Worm (Caenorhabditis elegans) whole organism, L1 larva: ENCODE results near the gene C11H1.7.

ENCODE experiments used
- C04F5.9 ChIP-seq: sonication (generic microtip); optimal IDR thresholded peaks from 2 replicates; lab custom pipeline; 2016; ENCODE audit warnings: missing genetic modification characterization, missing compliant biosample characterization
- F16B12.6 ChIP-seq: fragments of 150-350 bp; optimal IDR thresholded peaks from 2 replicates; lab custom pipeline; 2014; ENCODE audit warnings: missing biosample characterization, missing genetic modification characterization
- Y116A8C.19 ChIP-seq: sonication (generic microtip); optimal IDR thresholded peaks from 2 replicates; lab custom pipeline; 2016; ENCODE audit warnings: missing compliant biosample characterization, missing genetic modification characterization, borderline replicate concordance
- aha-1 ChIP-seq: fragments of 150-350 bp; optimal IDR thresholded peaks from 2 replicates; lab custom pipeline; 2014; ENCODE audit warnings: missing biosample characterization, missing genetic modification characterization
- ama-1 ChIP-seq: fragments of 150-350 bp; optimal IDR thresholded peaks from 2 replicates; lab custom pipeline; 2014
- ceh-8 ChIP-seq: fragments of 200-800 bp; sonication (Bioruptor generic); optimal IDR thresholded peaks from 2 replicates; lab custom pipeline; 2018; ENCODE audit warnings: mild to moderate bottlenecking, missing genetic modification characterization, moderate library complexity, missing compliant biosample characterization
- ceh-82 ChIP-seq, 3 experiments: fragments of 150-350 bp in 1 of 3; sonication (generic microtip) in 2 of 3; optimal IDR thresholded peaks; 2 replicates each; lab custom pipeline; 2014 to 2017; ENCODE audit warnings: missing biosample characterization in 3 of 3, missing genetic modification characterization in 3 of 3
- ces-1 ChIP-seq: fragments of 150-350 bp; optimal IDR thresholded peaks from 2 replicates; lab custom pipeline; 2014; ENCODE audit warnings: missing biosample characterization, missing genetic modification reagents, missing genetic modification characterization
- dpl-1 ChIP-seq, 3 experiments: fragments of 150-350 bp in 2 of 3; sonication (generic microtip) in 1 of 3; optimal IDR thresholded peaks; 2 replicates each; lab custom pipeline; 2014 to 2017; ENCODE audit warnings: missing biosample characterization in 3 of 3, missing genetic modification characterization in 3 of 3, missing genetic modification reagents in 3 of 3
- efl-1 ChIP-seq, 4 experiments: fragments of 150-350 bp; optimal IDR thresholded peaks in 3 of 4; peaks in 1 of 4; 1 replicate in 1 of 4; 2 replicates in 3 of 4; lab custom pipeline; 2014; ENCODE audit warnings: missing biosample characterization in 2 of 4, missing genetic modification characterization in 2 of 4, missing genetic modification reagents in 2 of 4
- elt-2 ChIP-seq: sonication (generic microtip); optimal IDR thresholded peaks from 2 replicates; lab custom pipeline; 2016; ENCODE audit warnings: missing genetic modification characterization, mild to moderate bottlenecking, inconsistent platforms, missing compliant biosample characterization, missing genetic modification reagents
- elt-3 ChIP-seq, 6 experiments: fragments of 150-350 bp in 1 of 6; sonication (generic microtip); optimal IDR thresholded peaks; 2 replicates each; lab custom pipeline; 2017 to 2018; ENCODE audit warnings: missing biosample characterization in 6 of 6, missing genetic modification characterization in 6 of 6, inconsistent platforms in 1 of 6
- fkh-10 ChIP-seq: sonication (generic microtip); optimal IDR thresholded peaks from 2 replicates; lab custom pipeline; 2017; ENCODE audit warnings: missing biosample characterization, missing genetic modification reagents, missing genetic modification characterization
- fkh-8 ChIP-seq: sonication (generic microtip); optimal IDR thresholded peaks from 2 replicates; lab custom pipeline; 2016; ENCODE audit warnings: mild to moderate bottlenecking, missing genetic modification characterization, missing compliant biosample characterization
- fos-1 ChIP-seq: fragments of 150-350 bp; optimal IDR thresholded peaks from 2 replicates; lab custom pipeline; 2014; ENCODE audit warnings: missing biosample characterization, missing genetic modification characterization
- irx-1 ChIP-seq: sonication (generic microtip); optimal IDR thresholded peaks from 2 replicates; lab custom pipeline; 2016; ENCODE audit warnings: missing genetic modification characterization, missing compliant biosample characterization
- isw-1 ChIP-seq: fragments of 200-800 bp; sonication (Bioruptor generic); IDR thresholded peaks from 2 replicates; pipeline ENCODE4 v1.3.6; 2022; ENCODE audit warnings: missing genetic modification characterization, missing compliant biosample characterization
- lin-14 ChIP-seq: fragments of 200-800 bp; sonication (Bioruptor generic); optimal IDR thresholded peaks from 2 replicates; lab custom pipeline; 2018; ENCODE audit warnings: mild to moderate bottlenecking, missing genetic modification characterization, moderate library complexity, missing compliant biosample characterization
- lin-35 ChIP-seq, 2 experiments: fragments of 150-350 bp; optimal IDR thresholded peaks; 2 replicates each; lab custom pipeline; 2014; ENCODE audit warnings: missing biosample characterization in 2 of 2, missing genetic modification characterization in 2 of 2, missing genetic modification reagents in 2 of 2
- lsy-2 ChIP-seq, 2 experiments: fragments of 150-350 bp; optimal IDR thresholded peaks; 2 replicates each; lab custom pipeline; 2014; ENCODE audit warnings: missing biosample characterization in 2 of 2, missing genetic modification characterization in 2 of 2
- nhr-19 ChIP-seq: fragments of 200-800 bp; sonication (Bioruptor generic); conservative IDR thresholded peaks from 2 replicates; pipeline ENCODE4 v1.3.6; 2022; ENCODE audit warnings: missing genetic modification characterization, missing compliant biosample characterization
- nhr-20 ChIP-seq: sonication (generic microtip); optimal IDR thresholded peaks from 2 replicates; lab custom pipeline; 2016; ENCODE audit warnings: mild to moderate bottlenecking, missing genetic modification characterization, missing compliant biosample characterization
- nhr-47 ChIP-seq: sonication (generic microtip); optimal IDR thresholded peaks from 2 replicates; lab custom pipeline; 2016; ENCODE audit warnings: mild to moderate bottlenecking, missing genetic modification characterization, moderate library complexity, missing compliant biosample characterization
- nhr-71 ChIP-seq: sonication (generic microtip); optimal IDR thresholded peaks from 2 replicates; lab custom pipeline; 2016; ENCODE audit warnings: mild to moderate bottlenecking, missing genetic modification characterization, moderate library complexity, missing compliant biosample characterization
- nhr-85 ChIP-seq: sonication (generic microtip); peaks from one replicate; lab custom pipeline; 2016; ENCODE audit warnings: missing genetic modification characterization, inconsistent platforms, missing compliant biosample characterization
- rnt-1 ChIP-seq: sonication (generic microtip); optimal IDR thresholded peaks from 2 replicates; lab custom pipeline; 2016; ENCODE audit warnings: mild to moderate bottlenecking, missing genetic modification characterization, moderate library complexity, missing compliant biosample characterization
- skn-1 ChIP-seq: fragments of 150-350 bp; optimal IDR thresholded peaks from 2 replicates; lab custom pipeline; 2014; ENCODE audit warnings: missing biosample characterization, missing genetic modification characterization
- sptf-1 ChIP-seq: fragments of 150-350 bp; optimal IDR thresholded peaks from 2 replicates; lab custom pipeline; 2014; ENCODE audit warnings: missing biosample characterization, missing genetic modification characterization
- sup-37 ChIP-seq: fragments of 200-800 bp; sonication (Bioruptor generic); optimal IDR thresholded peaks from 2 replicates; lab custom pipeline; 2018; ENCODE audit warnings: mild to moderate bottlenecking, missing genetic modification characterization, missing compliant biosample characterization
- swsn-7 ChIP-seq: sonication (generic microtip); optimal IDR thresholded peaks from 2 replicates; lab custom pipeline; 2016; ENCODE audit warnings: missing genetic modification characterization, missing compliant biosample characterization
- vab-15 ChIP-seq: sonication (generic microtip); optimal IDR thresholded peaks from 2 replicates; lab custom pipeline; 2017; ENCODE audit warnings: missing genotype, mild to moderate bottlenecking, missing genetic modification characterization, missing compliant biosample characterization
- ztf-4 ChIP-seq: fragments of 150-350 bp; optimal IDR thresholded peaks from 2 replicates; lab custom pipeline; 2014; ENCODE audit warnings: missing biosample characterization, missing genetic modification characterization

C11H1.7 gene

ce11 chrX:14349690-14350168, 22.5 kb downstream of the C11H1.7 start, which contains the start of gene wdr-5.2:
wdr-5.2 (plus strand) TSS chrX:14350118.
- TF ChIP-seq lin-35 (GFP tag; optimal IDR thresholded peaks at IDR 0.05; lab: Kevin White, UChicago) (peak; percentile 2 to 30), fos-1 (tag; lab: Kevin White, UChicago) (peak; percentile 31), sptf-1 (no peak), F16B12.6 (tag; lab: Kevin White, UChicago) (peak; percentile 77), efl-1 (optimal IDR thresholded peaks at IDR 0.05; lab: Kevin White, UChicago) (peak; percentile 3 to 20), efl-1 (GFP tag; optimal IDR thresholded peaks at IDR 0.05 in 1 of 2; lab: Kevin White, UChicago) (no peak), rnt-1 (tag; lab: Kevin White, UChicago) (peak; percentile 26), C04F5.9 (tag; lab: Kevin White, UChicago) (no peak), ceh-8 (GFP tag; lab: Kevin White, UChicago) (no peak), nhr-20 (peak; percentile 5), lsy-2 (tag; optimal IDR thresholded peaks at IDR 0.05; lab: Kevin White, UChicago) (peak in 1 of 2 experiments; percentile 49)

ce11 chrX:14355034-14355433, 27.8 kb downstream of the C11H1.7 start:
- TF ChIP-seq irx-1 (no peak), ceh-82 (tag; optimal IDR thresholded peaks at IDR 0.05; lab: Kevin White, UChicago) (no peak)

ce11 chrX:14356683-14357287, 29.6 kb downstream of the C11H1.7 start:
- peak; percentile 50 for TF ChIP-seq nhr-47 (tag; lab: Kevin White, UChicago)
- peak; percentile 47 for TF ChIP-seq ceh-8 (GFP tag; lab: Kevin White, UChicago)
- TF ChIP-seq ama-1, result no peak
- TF ChIP-seq dpl-1 (GFP tag; optimal IDR thresholded peaks at IDR 0.05; lab: Kevin White, UChicago), result no peak
- TF ChIP-seq swsn-7 (tag; lab: Kevin White, UChicago), result peak; percentile 28
- peak; percentile 9 to 15 for TF ChIP-seq lsy-2 (tag; optimal IDR thresholded peaks at IDR 0.05; lab: Kevin White, UChicago)
- TF ChIP-seq ces-1 (GFP tag; lab: Kevin White, UChicago), result peak; percentile 98
- TF ChIP-seq irx-1, result no peak
- TF ChIP-seq nhr-85, result no peak
- no peak for TF ChIP-seq aha-1 (tag; lab: Kevin White, UChicago)
- no peak for TF ChIP-seq Y116A8C.19
- peak; percentile 60 for TF ChIP-seq nhr-71 (tag; lab: Kevin White, UChicago)
- TF ChIP-seq sup-37 (GFP tag; lab: Kevin White, UChicago), result no peak
- TF ChIP-seq lin-14 (GFP tag; lab: Kevin White, UChicago), result peak; percentile 91
- TF ChIP-seq fkh-10 (GFP tag; lab: Kevin White, UChicago), result peak; percentile 98
- TF ChIP-seq elt-2 (tag; lab: Kevin White, UChicago), result no peak

ce11 chrX:14359571-14359970, 32.4 kb downstream of the C11H1.7 start:
- no peak for TF ChIP-seq ztf-4 (tag; lab: Kevin White, UChicago)
- no peak for TF ChIP-seq skn-1
- TF ChIP-seq vab-15 (tag; lab: Kevin White, UChicago), result no peak
- TF ChIP-seq lin-14 (GFP tag; lab: Kevin White, UChicago), result peak; percentile 39
- peak; percentile 47 for TF ChIP-seq fkh-10 (GFP tag; lab: Kevin White, UChicago)
- TF ChIP-seq elt-3 (tag; optimal IDR thresholded peaks at IDR 0.05; lab: Kevin White, UChicago), result no peak
- TF ChIP-seq Y116A8C.19, result no peak
- no peak for TF ChIP-seq nhr-19 (GFP tag; lab: Robert Waterston, UW)

ce11 chrX:14366081-14366480, 38.9 kb downstream of the C11H1.7 start:
- TF ChIP-seq lin-35 (GFP tag; optimal IDR thresholded peaks at IDR 0.05; lab: Kevin White, UChicago) (no peak), isw-1 (no peak), fkh-8 (tag; lab: Kevin White, UChicago) (no peak)
- TF ChIP-seq, all 84 proteins: peak for 0
